Fruit fly (Drosophila melanogaster): ENCODE measurements around the gene BRWD3.

The BRWD3 gene

dm6 chr3R:24298534-24298936 lies 20.3 kb upstream of the BRWD3 start:
- no peak for TF ChIP-seq CG8478 (optimal IDR thresholded peaks at IDR 0.05)
- TF ChIP-seq pan (optimal IDR thresholded peaks at IDR 0.05): no peak
- no peak for TF ChIP-seq EcR (GFP tag; optimal IDR thresholded peaks at IDR 0.05)
- no peak for TF ChIP-seq psq (optimal IDR thresholded peaks at IDR 0.05)

- no peak for TF ChIP-seq CG8478 (optimal IDR thresholded peaks at IDR 0.05)
- no peak for TF ChIP-seq psq (optimal IDR thresholded peaks at IDR 0.05)
- no peak for TF ChIP-seq Dll (optimal IDR thresholded peaks at IDR 0.05)
- no peak for TF ChIP-seq EcR (GFP tag; optimal IDR thresholded peaks at IDR 0.05)
- TF ChIP-seq usp (GFP tag; optimal IDR thresholded peaks at IDR 0.05): no peak
- TF ChIP-seq pan (optimal IDR thresholded peaks at IDR 0.05): no peak
Measured at dm6 chr3R:24299148-24299547, 19.7 kb upstream of the BRWD3 start.

- TF ChIP-seq pan (optimal IDR thresholded peaks at IDR 0.05) (no peak), usp (GFP tag; optimal IDR thresholded peaks at IDR 0.05) (no peak), psq (optimal IDR thresholded peaks at IDR 0.05) (no peak), CG8478 (optimal IDR thresholded peaks at IDR 0.05) (no peak)
Measured at dm6 chr3R:24301520-24301919, 17.3 kb upstream of the BRWD3 start.

DNA sequence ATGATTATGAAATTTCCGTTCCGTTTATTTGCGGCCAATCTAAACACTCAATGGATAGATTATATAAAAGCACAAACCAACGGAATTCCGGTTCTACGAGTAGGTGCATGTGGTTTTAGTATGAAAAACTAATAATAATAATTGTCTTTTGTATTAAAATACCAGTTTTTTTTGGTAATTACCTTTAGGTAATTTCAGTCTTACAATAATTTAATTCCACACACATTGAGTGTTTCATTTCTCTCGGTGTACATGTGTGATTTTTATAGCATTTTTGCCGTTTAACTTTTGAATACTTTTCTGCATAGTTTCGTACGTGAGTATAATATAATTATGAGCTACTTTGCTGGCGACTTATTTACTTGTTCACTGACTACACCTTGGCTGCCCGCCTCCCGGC lies 15.7 kb upstream of the BRWD3 start:
- TF ChIP-seq pan (optimal IDR thresholded peaks at IDR 0.05) (no peak), Dll (optimal IDR thresholded peaks at IDR 0.05) (no peak), EcR (GFP tag; optimal IDR thresholded peaks at IDR 0.05) (no peak), usp (GFP tag; optimal IDR thresholded peaks at IDR 0.05) (no peak), psq (optimal IDR thresholded peaks at IDR 0.05) (no peak), CG8478 (optimal IDR thresholded peaks at IDR 0.05) (no peak)

- TF ChIP-seq Dll (optimal IDR thresholded peaks at IDR 0.05): no peak
- TF ChIP-seq CG8478 (optimal IDR thresholded peaks at IDR 0.05): no peak
Measured at dm6 chr3R:24319083-24319381, 232 bp downstream of the BRWD3 start.

DNA sequence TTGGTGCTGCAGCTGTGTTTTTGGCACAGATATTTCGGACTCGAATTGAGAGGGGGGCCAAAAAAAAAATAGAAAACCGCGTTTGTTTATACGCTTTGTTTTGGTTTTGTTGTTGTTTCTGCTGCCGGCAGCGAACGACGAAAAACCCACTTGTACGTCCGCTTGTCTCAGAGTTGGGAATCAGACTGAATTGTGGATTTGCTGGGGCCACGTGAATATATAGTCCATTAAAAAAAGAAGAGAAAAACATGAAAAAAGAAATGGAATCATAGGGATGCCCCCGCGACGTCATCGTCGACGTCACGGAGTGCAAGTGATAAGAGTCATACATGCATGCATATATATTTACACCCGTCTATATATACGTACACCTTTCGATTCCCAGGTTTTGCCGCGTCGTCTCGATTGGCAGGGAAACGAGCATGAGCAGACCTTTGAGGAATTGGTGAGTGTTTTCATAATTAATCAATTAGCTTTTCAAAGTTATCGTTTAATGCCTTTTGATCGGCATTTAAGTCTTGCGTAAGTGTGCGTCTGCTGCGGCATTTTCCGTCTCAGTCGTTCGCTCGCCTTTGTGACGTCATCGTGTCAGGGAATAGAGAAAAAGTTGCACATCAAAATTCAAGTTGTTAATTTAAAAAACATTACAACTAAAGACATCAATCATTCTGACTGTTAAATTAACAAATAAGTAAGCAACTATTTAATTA lies 987 bp downstream of the BRWD3 start:
- TF ChIP-seq EcR (GFP tag; optimal IDR thresholded peaks at IDR 0.05): no peak

DNA sequence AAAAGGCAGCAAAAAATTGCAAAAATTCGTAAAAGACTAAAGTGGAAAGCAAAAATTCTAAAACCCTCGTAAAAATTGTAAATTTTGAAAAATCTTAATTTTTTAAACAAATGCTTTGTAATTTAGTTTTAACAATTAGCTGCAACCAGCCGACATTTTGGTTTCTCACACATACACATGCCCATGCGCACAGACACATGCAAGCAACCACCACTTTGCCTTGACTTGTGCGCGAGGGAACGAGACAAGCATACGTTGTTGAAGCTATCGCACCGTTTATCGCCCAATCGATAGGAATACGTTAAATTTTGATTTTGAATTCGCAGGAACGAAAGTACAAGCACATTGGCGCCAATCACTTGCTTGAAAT lies 1.5 kb downstream of the BRWD3 start:
- TF ChIP-seq EcR (GFP tag; optimal IDR thresholded peaks at IDR 0.05) (no peak), CG8478 (optimal IDR thresholded peaks at IDR 0.05) (peak; percentile 12), pan (optimal IDR thresholded peaks at IDR 0.05) (no peak)

- TF ChIP-seq EcR (GFP tag; optimal IDR thresholded peaks at IDR 0.05) (no peak), pan (optimal IDR thresholded peaks at IDR 0.05) (no peak), Dll (optimal IDR thresholded peaks at IDR 0.05) (no peak), psq (optimal IDR thresholded peaks at IDR 0.05) (no peak), usp (GFP tag; optimal IDR thresholded peaks at IDR 0.05) (no peak), CG8478 (optimal IDR thresholded peaks at IDR 0.05) (no peak)
Measured at dm6 chr3R:24333182-24333808, 14.5 kb downstream of the BRWD3 start, which contains the start of the genes Rrp5 and Dis3. Gene Rrp5 (minus strand): TSS chr3R:24333316. Gene Dis3 (plus strand): TSS chr3R:24333433.

DNA sequence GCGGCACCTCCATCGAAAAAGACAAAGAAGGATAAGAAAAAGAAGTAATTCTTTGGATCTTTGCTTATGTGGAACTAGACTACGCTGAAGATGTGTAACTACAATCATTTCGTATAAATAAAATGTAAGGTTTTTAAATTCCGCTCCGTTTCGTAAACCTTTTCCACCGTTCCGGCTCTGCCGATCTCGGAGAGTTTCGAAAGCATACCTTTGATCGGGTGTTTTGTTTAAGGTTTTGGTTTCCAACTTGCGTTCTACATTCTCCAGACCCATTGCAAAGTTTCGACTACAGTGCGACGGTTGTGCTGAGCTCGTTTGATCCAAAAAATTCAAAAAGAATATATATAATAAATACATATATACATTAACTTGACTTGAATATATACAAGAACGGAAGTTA lies 17.8 kb downstream of the BRWD3 start, which contains the start of gene CG6432:
CG6432 (plus strand) TSS at position 301 of the 400 bp plus-strand sequence.
- TF ChIP-seq EcR (GFP tag; optimal IDR thresholded peaks at IDR 0.05) (no peak), psq (optimal IDR thresholded peaks at IDR 0.05) (no peak), CG8478 (optimal IDR thresholded peaks at IDR 0.05) (no peak), usp (GFP tag; optimal IDR thresholded peaks at IDR 0.05) (no peak), Dll (optimal IDR thresholded peaks at IDR 0.05) (no peak), pan (optimal IDR thresholded peaks at IDR 0.05) (no peak)

dm6 chr3R:24341251-24341650 lies 22.5 kb downstream of the BRWD3 start, which contains the start of gene Ms:
Gene Ms (plus strand): TSS chr3R:24341551.
- TF ChIP-seq usp (GFP tag; optimal IDR thresholded peaks at IDR 0.05) (no peak), Dll (optimal IDR thresholded peaks at IDR 0.05) (no peak), EcR (GFP tag; optimal IDR thresholded peaks at IDR 0.05) (no peak), pan (optimal IDR thresholded peaks at IDR 0.05) (no peak), CG8478 (optimal IDR thresholded peaks at IDR 0.05) (no peak), psq (optimal IDR thresholded peaks at IDR 0.05) (no peak)

dm6 chr3R:24348420-24349190 lies 29.8 kb downstream of the BRWD3 start, which contains the start of the genes CG5746 and CG6454:
Gene CG5746 (minus strand): TSS chr3R:24348791.
Gene CG6454 (plus strand): TSS chr3R:24349182.
- TF ChIP-seq psq (optimal IDR thresholded peaks at IDR 0.05): no peak
- no peak for TF ChIP-seq Dll (optimal IDR thresholded peaks at IDR 0.05)

dm6 chr3R:24353448-24353847 lies 34.6 kb downstream of the BRWD3 start:
- TF ChIP-seq usp (GFP tag; optimal IDR thresholded peaks at IDR 0.05) (no peak), Dll (optimal IDR thresholded peaks at IDR 0.05) (no peak), pan (optimal IDR thresholded peaks at IDR 0.05) (no peak), EcR (GFP tag; optimal IDR thresholded peaks at IDR 0.05) (no peak), CG8478 (optimal IDR thresholded peaks at IDR 0.05) (no peak), psq (optimal IDR thresholded peaks at IDR 0.05) (no peak)

DNA sequence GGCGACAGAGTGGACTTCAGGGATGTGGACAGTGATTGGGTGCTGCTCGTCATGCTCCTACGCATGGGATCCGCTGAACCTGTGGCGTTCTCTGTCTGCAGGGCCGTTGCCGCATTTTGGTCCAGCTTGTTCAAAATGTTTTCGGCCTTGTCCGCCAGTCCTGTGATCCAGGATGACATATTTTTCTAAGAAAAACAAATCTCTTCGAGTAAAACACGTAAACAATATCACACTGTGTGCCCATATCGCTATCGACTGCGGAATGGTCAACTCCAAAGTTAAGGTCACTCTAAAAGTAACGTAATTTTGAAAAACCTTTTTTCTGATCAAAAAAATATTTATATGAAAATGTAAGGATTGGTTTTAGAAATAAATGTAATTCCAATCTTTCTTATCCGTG lies 38.9 kb downstream of the BRWD3 start, which contains the start of gene Golgin84:
Golgin84 (minus strand) TSS at position 241 of the 400 bp plus-strand sequence.
- no peak for TF ChIP-seq EcR (GFP tag; optimal IDR thresholded peaks at IDR 0.05)
- no peak for TF ChIP-seq CG8478 (optimal IDR thresholded peaks at IDR 0.05)
- TF ChIP-seq psq (optimal IDR thresholded peaks at IDR 0.05): no peak
- no peak for TF ChIP-seq usp (GFP tag; optimal IDR thresholded peaks at IDR 0.05)

Measured in whole organism.